Fruit fly (Drosophila melanogaster) whole organism, prepupa: ENCODE measurements around the gene Acp36DE.

ENCODE experiments used
- CG10631 ChIP-seq: fragments of 200-800 bp; sonication (Bioruptor generic); optimal IDR thresholded peaks from 2 replicates; lab custom pipeline; 2016; ENCODE audit warnings: missing biosample characterization, missing genetic modification characterization
- CG11294 ChIP-seq: fragments of 200-800 bp; sonication (Bioruptor generic); IDR thresholded peaks from 2 replicates; pipeline ENCODE4 v1.3.6; 2022; ENCODE audit warnings: missing biosample characterization, missing genetic modification characterization
- CG11902 ChIP-seq: fragments of 200-800 bp; sonication (Bioruptor generic); optimal IDR thresholded peaks from 3 replicates; lab custom pipeline; 2016; ENCODE audit warnings: missing biosample characterization, missing genetic modification characterization
- CG15336 ChIP-seq: fragments of 200-800 bp; sonication (Bioruptor generic); IDR thresholded peaks from 2 replicates; pipeline ENCODE4 v1.3.6; 2022; ENCODE audit warnings: missing biosample characterization, missing genetic modification characterization
- CG16779 ChIP-seq: fragments of 200-800 bp; sonication (Bioruptor generic); optimal IDR thresholded peaks from 3 replicates; lab custom pipeline; 2017; ENCODE audit warnings: missing biosample characterization, mild to moderate bottlenecking, missing genetic modification characterization
- CG3032 ChIP-seq: fragments of 200-800 bp; optimal IDR thresholded peaks from 2 replicates; lab custom pipeline; 2019; ENCODE audit warnings: missing biosample characterization, mild to moderate bottlenecking, missing genetic modification characterization, moderate library complexity
- CG31627 ChIP-seq: fragments of 200-800 bp; sonication (Bioruptor generic); optimal IDR thresholded peaks from 3 replicates; lab custom pipeline; 2016; ENCODE audit warnings: missing biosample characterization, missing genetic modification characterization
- CG32006 ChIP-seq: fragments of 200-800 bp; sonication (Bioruptor generic); optimal IDR thresholded peaks from 3 replicates; lab custom pipeline; 2017; ENCODE audit warnings: missing biosample characterization, mild to moderate bottlenecking, missing genetic modification characterization
- CG34406 ChIP-seq: fragments of 200-800 bp; sonication (Bioruptor generic); optimal IDR thresholded peaks from 3 replicates; lab custom pipeline; 2016; ENCODE audit warnings: missing biosample characterization, missing genetic modification characterization
- CG3919 ChIP-seq: fragments of 200-800 bp; sonication (Bioruptor generic); optimal IDR thresholded peaks from 3 replicates; lab custom pipeline; 2016; ENCODE audit warnings: missing biosample characterization, missing genetic modification characterization
- CG4318 ChIP-seq: fragments of 200-800 bp; sonication (Bioruptor generic); optimal IDR thresholded peaks from 3 replicates; lab custom pipeline; 2017; ENCODE audit warnings: missing biosample characterization, mild to moderate bottlenecking, missing genetic modification characterization
- CG6792 ChIP-seq: fragments of 200-800 bp; sonication (Bioruptor generic); optimal IDR thresholded peaks from 3 replicates; lab custom pipeline; 2016; ENCODE audit warnings: missing biosample characterization, missing genetic modification characterization
- CG7368 ChIP-seq: fragments of 200-800 bp; sonication (Bioruptor generic); optimal IDR thresholded peaks from 3 replicates; lab custom pipeline; 2016; ENCODE audit warnings: missing biosample characterization, missing genetic modification characterization
- CG8119 ChIP-seq: fragments of 200-800 bp; sonication (Bioruptor generic); IDR thresholded peaks from 3 replicates; pipeline ENCODE4 v1.3.6; 2022; ENCODE audit warnings: missing biosample characterization, missing genetic modification characterization
- CG8319 ChIP-seq: fragments of 200-800 bp; sonication (Bioruptor generic); optimal IDR thresholded peaks from 3 replicates; lab custom pipeline; 2016; ENCODE audit warnings: missing biosample characterization, missing genetic modification characterization
- CG8632 ChIP-seq: fragments of 200-800 bp; sonication (Bioruptor generic); optimal IDR thresholded peaks from 3 replicates; lab custom pipeline; 2016; ENCODE audit warnings: missing biosample characterization, missing genetic modification characterization
- CG9139 ChIP-seq: fragments of 200-800 bp; sonication (Bioruptor generic); optimal IDR thresholded peaks from 3 replicates; lab custom pipeline; 2017; ENCODE audit warnings: missing biosample characterization, mild to moderate bottlenecking, missing genetic modification characterization
- Eip75B ChIP-seq: fragments of 200-800 bp; sonication (Bioruptor generic); optimal IDR thresholded peaks from 3 replicates; lab custom pipeline; 2016; ENCODE audit warnings: missing biosample characterization, missing genetic modification characterization
- Eip93F ChIP-seq: fragments of 200-800 bp; sonication (Bioruptor generic); optimal IDR thresholded peaks from 2 replicates; lab custom pipeline; 2016; ENCODE audit warnings: missing biosample characterization, mild to moderate bottlenecking, missing genetic modification characterization
- Ets21C ChIP-seq: fragments of 200-800 bp; sonication (Bioruptor generic); optimal IDR thresholded peaks from 3 replicates; lab custom pipeline; 2016; ENCODE audit warnings: missing biosample characterization, missing genetic modification characterization
- Ets96B ChIP-seq: fragments of 200-800 bp; optimal IDR thresholded peaks from 2 replicates; lab custom pipeline; 2019; ENCODE audit warnings: missing biosample characterization, mild to moderate bottlenecking, missing genetic modification characterization, moderate library complexity
- Gug ChIP-seq: fragments of 200-800 bp; sonication (Bioruptor generic); IDR thresholded peaks from 2 replicates; pipeline ENCODE4 v1.3.6; 2022; ENCODE audit warnings: missing biosample characterization, missing genetic modification characterization
- Hr39 ChIP-seq: fragments of 200-800 bp; sonication (Bioruptor generic); optimal IDR thresholded peaks from 2 replicates; lab custom pipeline; 2016; ENCODE audit warnings: missing biosample characterization, missing genetic modification characterization
- Hr4 ChIP-seq: fragments of 200-800 bp; sonication (Bioruptor generic); optimal IDR thresholded peaks from 3 replicates; lab custom pipeline; 2016; ENCODE audit warnings: missing biosample characterization, missing genetic modification characterization
- Lpt ChIP-seq: fragments of 200-800 bp; sonication (Bioruptor generic); optimal IDR thresholded peaks from 3 replicates; lab custom pipeline; 2016; ENCODE audit warnings: missing biosample characterization, missing genetic modification characterization
- Smox ChIP-seq: fragments of 200-800 bp; sonication (Bioruptor generic); optimal IDR thresholded peaks from 3 replicates; lab custom pipeline; 2016; ENCODE audit warnings: missing biosample characterization, missing genetic modification characterization
- Sox14 ChIP-seq: fragments of 200-800 bp; sonication (Bioruptor generic); optimal IDR thresholded peaks from 3 replicates; lab custom pipeline; 2016; ENCODE audit warnings: missing biosample characterization, missing genetic modification characterization
- Sox15 ChIP-seq: fragments of 200-800 bp; sonication (Bioruptor generic); optimal IDR thresholded peaks from 3 replicates; lab custom pipeline; 2016; ENCODE audit warnings: missing biosample characterization, missing genetic modification characterization
- achi ChIP-seq: fragments of 200-800 bp; sonication (Bioruptor generic); optimal IDR thresholded peaks from 3 replicates; lab custom pipeline; 2016; ENCODE audit warnings: missing biosample characterization, missing genetic modification characterization
- acj6 ChIP-seq: fragments of 200-800 bp; sonication (Bioruptor generic); optimal IDR thresholded peaks from 3 replicates; lab custom pipeline; 2016; ENCODE audit warnings: missing biosample characterization, missing genetic modification characterization
- cyc ChIP-seq: fragments of 200-800 bp; sonication (Bioruptor generic); optimal IDR thresholded peaks from 3 replicates; lab custom pipeline; 2016; ENCODE audit warnings: missing biosample characterization, missing genetic modification characterization
- dac ChIP-seq: fragments of 200-800 bp; sonication (Bioruptor generic); optimal IDR thresholded peaks from 2 replicates; lab custom pipeline; 2017; ENCODE audit warnings: missing biosample characterization, mild to moderate bottlenecking, missing genetic modification characterization
- dsx ChIP-seq: fragments of 200-800 bp; optimal IDR thresholded peaks from 3 replicates; lab custom pipeline; 2019; ENCODE audit warnings: missing biosample characterization, mild to moderate bottlenecking, missing genetic modification characterization, moderate library complexity; ENCODE audit not compliant: poor library complexity, severe bottlenecking
- eg ChIP-seq: fragments of 200-800 bp; sonication (Bioruptor generic); IDR thresholded peaks from 3 replicates; pipeline ENCODE4 v1.3.6; 2022; ENCODE audit warnings: missing biosample characterization, missing genetic modification characterization
- esn ChIP-seq: fragments of 200-800 bp; sonication (Bioruptor generic); optimal IDR thresholded peaks from 2 replicates; lab custom pipeline; 2016; ENCODE audit warnings: missing biosample characterization, mild to moderate bottlenecking, missing genetic modification characterization, moderate library complexity
- fd59A ChIP-seq: fragments of 200-800 bp; sonication (Bioruptor generic); optimal IDR thresholded peaks from 2 replicates; lab custom pipeline; 2017; ENCODE audit warnings: missing biosample characterization, mild to moderate bottlenecking, missing genetic modification characterization, missing genetic modification reagents
- fd85E ChIP-seq: fragments of 200-800 bp; sonication (Bioruptor generic); optimal IDR thresholded peaks from 3 replicates; lab custom pipeline; 2016; ENCODE audit warnings: missing biosample characterization, missing genetic modification characterization
- lz ChIP-seq: fragments of 200-800 bp; sonication (Bioruptor generic); optimal IDR thresholded peaks from 3 replicates; lab custom pipeline; 2016; ENCODE audit warnings: missing biosample characterization, missing genetic modification characterization
- pdm3 ChIP-seq: fragments of 200-800 bp; sonication (Bioruptor generic); optimal IDR thresholded peaks from 3 replicates; lab custom pipeline; 2016; ENCODE audit warnings: missing biosample characterization, missing genetic modification characterization
- salr ChIP-seq, 2 experiments: fragments of 200-800 bp; sonication (Bioruptor generic); optimal IDR thresholded peaks; 3 replicates each; lab custom pipeline; 2016 to 2018; ENCODE audit warnings: missing biosample characterization in 2 of 2, missing genetic modification characterization in 2 of 2, mild to moderate bottlenecking in 1 of 2
- spab ChIP-seq: fragments of 200-800 bp; sonication (Bioruptor generic); optimal IDR thresholded peaks from 2 replicates; lab custom pipeline; 2017; ENCODE audit warnings: missing biosample characterization, mild to moderate bottlenecking, missing genetic modification characterization, missing genetic modification reagents
- ss ChIP-seq, 2 experiments: fragments of 200-800 bp; sonication (Bioruptor generic); optimal IDR thresholded peaks; 2 replicates in 1 of 2; 3 replicates in 1 of 2; lab custom pipeline; 2017 to 2018; ENCODE audit warnings: mild to moderate bottlenecking in 2 of 2, missing biosample characterization in 2 of 2, missing genetic modification characterization in 2 of 2, moderate library complexity in 1 of 2
- svp ChIP-seq: fragments of 200-800 bp; sonication (Bioruptor generic); peaks from one replicate; lab custom pipeline; 2016; ENCODE audit warnings: missing biosample characterization, missing genetic modification characterization
- topi ChIP-seq: fragments of 200-800 bp; sonication (Bioruptor generic); optimal IDR thresholded peaks from 3 replicates; lab custom pipeline; 2016; ENCODE audit warnings: missing biosample characterization, missing genetic modification characterization
- vri ChIP-seq: fragments of 200-800 bp; sonication (Bioruptor generic); optimal IDR thresholded peaks from 3 replicates; lab custom pipeline; 2016; ENCODE audit warnings: missing biosample characterization, mild to moderate bottlenecking, missing genetic modification characterization

The Acp36DE gene

dm6 chr2L:18327592-18328078 lies 31.2 kb downstream of the Acp36DE start (continued):
- TF ChIP-seq cyc (GFP tag; lab: Kevin White, UChicago) (peak; percentile 4), CG9139 (GFP tag; lab: Kevin White, UChicago) (peak; percentile 94), pdm3 (GFP tag; lab: Kevin White, UChicago) (peak; percentile 67), Hr4 (GFP tag; lab: Kevin White, UChicago) (peak; percentile 28), ss (GFP tag; optimal IDR thresholded peaks at IDR 0.05; lab: Kevin White, UChicago) (peak; percentile 93 to 96), Sox14 (GFP tag; lab: Kevin White, UChicago) (peak; percentile 46), CG3032 (tag; lab: Kevin White, UChicago) (peak; percentile 77), svp (GFP tag; lab: Kevin White, UChicago) (peak; percentile 52), fd85E (GFP tag; lab: Kevin White, UChicago) (peak; percentile 49), Eip93F (GFP tag; lab: Kevin White, UChicago) (peak; percentile 12), CG8319 (GFP tag; lab: Kevin White, UChicago) (peak; percentile 56), acj6 (GFP tag; lab: Kevin White, UChicago) (peak; percentile 32), Sox15 (no peak), fd59A (peak; percentile 40), CG32006 (GFP tag; lab: Kevin White, UChicago) (peak; percentile 43), CG6792 (peak; percentile 62), Lpt (GFP tag; lab: Kevin White, UChicago) (peak; percentile 5), Ets96B (tag; lab: Kevin White, UChicago) (peak; percentile 80), CG7368 (GFP tag; lab: Kevin White, UChicago) (peak; percentile 62), CG11294 (GFP tag; lab: Robert Waterston, UW) (no peak), CG11902 (no peak), CG15336 (GFP tag; lab: Robert Waterston, UW) (peak; percentile 65)

- no peak for TF ChIP-seq fd59A
- TF ChIP-seq CG15336 (GFP tag; lab: Robert Waterston, UW), result no peak
- no peak for TF ChIP-seq CG8319 (GFP tag; lab: Kevin White, UChicago)
- TF ChIP-seq, all 60 proteins: peak for 0
These were observed 31.8 kb downstream of the Acp36DE start for dm6 chr2L:18327007-18327406.

- TF ChIP-seq vri, result peak; percentile 25
- TF ChIP-seq svp (GFP tag; lab: Kevin White, UChicago), result peak; percentile 84
- peak; percentile 87 for TF ChIP-seq eg (GFP tag; lab: Robert Waterston, UW)
- TF ChIP-seq dac (GFP tag; lab: Kevin White, UChicago), result peak; percentile 41
- TF ChIP-seq Eip75B (GFP tag; lab: Kevin White, UChicago), result peak; percentile 62
- TF ChIP-seq CG31627 (GFP tag; lab: Kevin White, UChicago), result peak; percentile 63
- TF ChIP-seq CG8632 (GFP tag; lab: Kevin White, UChicago), result peak; percentile 41
- peak; percentile 26 for TF ChIP-seq Smox (GFP tag; lab: Kevin White, UChicago)
- TF ChIP-seq CG16779 (tag; lab: Kevin White, UChicago), result no peak
- peak; percentile 57 for TF ChIP-seq achi (GFP tag; lab: Kevin White, UChicago)
- peak; percentile 69 for TF ChIP-seq pdm3 (GFP tag; lab: Kevin White, UChicago)
- peak; percentile 55 for TF ChIP-seq CG34406
- peak; percentile 71; the same call in 1 of the 2 replicates for TF ChIP-seq CG15336 (GFP tag; lab: Robert Waterston, UW)
- no peak for TF ChIP-seq fd85E (GFP tag; lab: Kevin White, UChicago)
- TF ChIP-seq Hr4 (GFP tag; lab: Kevin White, UChicago), result peak; percentile 78
- peak; percentile 42 for TF ChIP-seq CG4318 (GFP tag; lab: Kevin White, UChicago)
- peak; percentile 51 for TF ChIP-seq topi (GFP tag; lab: Kevin White, UChicago)
- TF ChIP-seq Ets21C, result peak; percentile 26
- TF ChIP-seq lz, result peak; percentile 54
- no peak for TF ChIP-seq spab (GFP tag; lab: Kevin White, UChicago)
- TF ChIP-seq salr (GFP tag; optimal IDR thresholded peaks at IDR 0.05; lab: Kevin White, UChicago), result peak in 1 of 2 experiments; percentile 29
- TF ChIP-seq CG3919 (GFP tag; lab: Kevin White, UChicago), result peak; percentile 63
- peak; percentile 74 for TF ChIP-seq Gug
- TF ChIP-seq acj6 (GFP tag; lab: Kevin White, UChicago), result peak; percentile 71
- TF ChIP-seq CG11902, result peak; percentile 54
- TF ChIP-seq esn (GFP tag; lab: Kevin White, UChicago), result peak; percentile 65
- no peak for TF ChIP-seq dsx
- TF ChIP-seq Eip93F (GFP tag; lab: Kevin White, UChicago), result no peak
- peak; percentile 20 for TF ChIP-seq CG3032 (tag; lab: Kevin White, UChicago)
- TF ChIP-seq Sox14 (GFP tag; lab: Kevin White, UChicago), result peak; percentile 61
- peak; percentile 76 for TF ChIP-seq CG8119 (GFP tag; lab: Robert Waterston, UW)
- TF ChIP-seq Lpt (GFP tag; lab: Kevin White, UChicago), result peak; percentile 54
- no peak for TF ChIP-seq fd59A
- peak; percentile 69 for TF ChIP-seq Hr39 (GFP tag; lab: Kevin White, UChicago)
- peak; percentile 55 for TF ChIP-seq CG10631
These were observed 33.7 kb downstream of the Acp36DE start for dm6 chr2L:18325120-18325581.
